Worm (Caenorhabditis elegans) whole organism, L4 larva: ENCODE results near the gene sru-27.

Experiments used
- F10B5.3 ChIP-seq: sonication (generic microtip); optimal IDR thresholded peaks from 2 replicates; lab custom pipeline; 2016; ENCODE audit warnings: mild to moderate bottlenecking, missing genetic modification characterization, missing compliant biosample characterization
- Y105C5A.15 ChIP-seq: fragments of 200-800 bp; sonication (Bioruptor generic); IDR thresholded peaks from 2 replicates; pipeline ENCODE4 v1.3.6; 2022; ENCODE audit warnings: missing genetic modification characterization, missing compliant biosample characterization
- Y5F2A.4 ChIP-seq: fragments of 200-800 bp; sonication (Bioruptor generic); optimal IDR thresholded peaks from 2 replicates; lab custom pipeline; 2018; ENCODE audit warnings: mild to moderate bottlenecking, missing genetic modification characterization, missing compliant biosample characterization
- attf-4 ChIP-seq: sonication (generic microtip); optimal IDR thresholded peaks from 3 replicates; lab custom pipeline; 2017; ENCODE audit warnings: missing biosample characterization, missing genetic modification characterization
- ceh-32 ChIP-seq: sonication (generic microtip); optimal IDR thresholded peaks from 2 replicates; lab custom pipeline; 2016; ENCODE audit warnings: mild to moderate bottlenecking, missing genetic modification characterization, missing compliant biosample characterization; ENCODE audit not compliant: poor library complexity
- daf-12 ChIP-seq: fragments of 150-350 bp; optimal IDR thresholded peaks from 2 replicates; lab custom pipeline; 2014; ENCODE audit warnings: missing biosample characterization, missing genetic modification reagents, missing genetic modification characterization
- daf-16 ChIP-seq, 3 experiments: sonication (generic microtip); optimal IDR thresholded peaks; 2 replicates each; lab custom pipeline; 2016 to 2017; ENCODE audit warnings: missing genetic modification characterization in 3 of 3, missing genetic modification reagents in 3 of 3, mild to moderate bottlenecking in 2 of 3, missing compliant biosample characterization in 2 of 3, missing biosample characterization in 1 of 3, moderate library complexity in 1 of 3
- daf-19 ChIP-seq: fragments of 200-800 bp; sonication (Bioruptor generic); conservative IDR thresholded peaks from 2 replicates; pipeline ENCODE4 v1.3.6; 2022; ENCODE audit warnings: missing genetic modification characterization, missing compliant biosample characterization
- dmd-6 ChIP-seq: fragments of 200-800 bp; sonication (Bioruptor generic); IDR thresholded peaks from 2 replicates; pipeline ENCODE4 v1.3.6; 2022; ENCODE audit warnings: missing genetic modification reagents, missing genetic modification characterization, missing compliant biosample characterization
- dmd-9 ChIP-seq: fragments of 200-800 bp; sonication (Bioruptor generic); IDR thresholded peaks from 2 replicates; pipeline ENCODE4 v1.3.6; 2022; ENCODE audit warnings: missing genetic modification reagents, missing genetic modification characterization, missing compliant biosample characterization
- duxl-1 ChIP-seq: sonication (generic microtip); optimal IDR thresholded peaks from 2 replicates; lab custom pipeline; 2016; ENCODE audit warnings: mild to moderate bottlenecking, missing genetic modification characterization, moderate library complexity, missing compliant biosample characterization; ENCODE audit not compliant: poor library complexity
- dve-1 ChIP-seq: sonication (generic microtip); optimal IDR thresholded peaks from 2 replicates; lab custom pipeline; 2017; ENCODE audit warnings: antibody characterized with exemption, mild to moderate bottlenecking, missing genetic modification characterization, missing compliant biosample characterization; ENCODE audit not compliant: insufficient read depth
- fos-1 ChIP-seq: fragments of 150-350 bp; optimal IDR thresholded peaks from 2 replicates; lab custom pipeline; 2014; ENCODE audit warnings: missing biosample characterization, missing genetic modification characterization
- hif-1 ChIP-seq, 2 experiments: sonication (generic microtip); optimal IDR thresholded peaks; 2 replicates each; lab custom pipeline; 2016 to 2017; ENCODE audit warnings: missing compliant biosample characterization in 2 of 2, missing genetic modification characterization in 2 of 2, missing genetic modification reagents in 2 of 2, missing genotype in 2 of 2, mild to moderate bottlenecking in 1 of 2
- hlh-11 ChIP-seq: fragments of 200-800 bp; sonication (Bioruptor generic); optimal IDR thresholded peaks from 2 replicates; lab custom pipeline; 2018; ENCODE audit warnings: mild to moderate bottlenecking, missing genetic modification characterization, missing compliant biosample characterization
- hlh-30 ChIP-seq: sonication (generic microtip); optimal IDR thresholded peaks from 2 replicates; lab custom pipeline; 2017; ENCODE audit warnings: antibody characterized with exemption, mild to moderate bottlenecking, missing genetic modification characterization, missing compliant biosample characterization; ENCODE audit not compliant: insufficient read depth
- jun-1 ChIP-seq: fragments of 150-350 bp; optimal IDR thresholded peaks from 2 replicates; lab custom pipeline; 2014; ENCODE audit warnings: missing biosample characterization, missing genetic modification reagents, missing genetic modification characterization
- lsy-2 ChIP-seq, 2 experiments: fragments of 150-350 bp in 1 of 2; sonication (generic microtip) in 1 of 2; optimal IDR thresholded peaks; 2 replicates each; lab custom pipeline; 2014 to 2017; ENCODE audit warnings: missing biosample characterization in 2 of 2, missing genetic modification characterization in 2 of 2
- madf-5 ChIP-seq, 2 experiments: fragments of 200-800 bp; sonication (Bioruptor generic); IDR thresholded peaks; 2 replicates each; pipeline ENCODE4 v1.3.6; 2022; ENCODE audit warnings: missing compliant biosample characterization in 2 of 2, missing genetic modification characterization in 2 of 2
- madf-9 ChIP-seq: fragments of 200-800 bp; sonication (Bioruptor generic); conservative IDR thresholded peaks from 2 replicates; pipeline ENCODE4 v1.3.6; 2022; ENCODE audit warnings: missing genetic modification reagents, missing genetic modification characterization, missing compliant biosample characterization
- mdl-1 ChIP-seq, 2 experiments: fragments of 150-350 bp in 1 of 2; sonication (generic microtip) in 1 of 2; optimal IDR thresholded peaks; 2 replicates each; lab custom pipeline; 2014 to 2017; ENCODE audit warnings: missing biosample characterization in 2 of 2, missing genetic modification characterization in 2 of 2
- mdt-29 ChIP-seq: fragments of 200-800 bp; sonication (Bioruptor generic); IDR thresholded peaks from 2 replicates; pipeline ENCODE4 v1.3.6; 2022; ENCODE audit warnings: missing genetic modification reagents, missing genetic modification characterization, missing compliant biosample characterization
- mxl-2 ChIP-seq: fragments of 200-800 bp; sonication (Bioruptor generic); conservative IDR thresholded peaks from 2 replicates; pipeline ENCODE4 v1.3.6; 2022; ENCODE audit warnings: missing genetic modification reagents, missing genetic modification characterization, missing compliant biosample characterization
- nhr-10 ChIP-seq: fragments of 150-350 bp; optimal IDR thresholded peaks from 2 replicates; lab custom pipeline; 2014; ENCODE audit warnings: missing biosample characterization, missing genetic modification characterization
- nhr-102 ChIP-seq: sonication (generic microtip); optimal IDR thresholded peaks from 2 replicates; lab custom pipeline; 2016; ENCODE audit warnings: mild to moderate bottlenecking, missing genetic modification characterization, moderate library complexity, missing compliant biosample characterization
- nhr-11 ChIP-seq: fragments of 150-350 bp; optimal IDR thresholded peaks from 2 replicates; lab custom pipeline; 2014; ENCODE audit warnings: missing biosample characterization, missing genetic modification characterization
- nhr-28 ChIP-seq: fragments of 150-350 bp; optimal IDR thresholded peaks from 2 replicates; lab custom pipeline; 2014; ENCODE audit warnings: missing biosample characterization, missing genetic modification characterization
- nhr-41 ChIP-seq: fragments of 200-800 bp; sonication (Bioruptor generic); IDR thresholded peaks from 2 replicates; pipeline ENCODE4 v1.3.6; 2022; ENCODE audit warnings: missing genetic modification reagents, missing genetic modification characterization, missing compliant biosample characterization
- nhr-48 ChIP-seq: sonication (generic microtip); optimal IDR thresholded peaks from 2 replicates; lab custom pipeline; 2016; ENCODE audit warnings: mild to moderate bottlenecking, missing genetic modification characterization, missing compliant biosample characterization
- nhr-77 ChIP-seq: fragments of 150-350 bp; optimal IDR thresholded peaks from 2 replicates; lab custom pipeline; 2014; ENCODE audit warnings: missing biosample characterization, missing genetic modification characterization
- pha-4 ChIP-seq, 2 experiments: fragments of 150-350 bp in 1 of 2; fragments of 200-800 bp in 1 of 2; sonication (Bioruptor generic) in 1 of 2; IDR thresholded peaks in 1 of 2; optimal IDR thresholded peaks in 1 of 2; 2 replicates each; pipeline versions ENCODE4 v1.3.6 to Lab custom; 2014 to 2022; ENCODE audit warnings: missing genetic modification characterization in 2 of 2, missing genetic modification reagents in 2 of 2, missing biosample characterization in 1 of 2, missing compliant biosample characterization in 1 of 2
- set-16 ChIP-seq: fragments of 200-800 bp; sonication (Bioruptor generic); IDR thresholded peaks from 2 replicates; pipeline ENCODE4 v1.3.6; 2022; ENCODE audit warnings: missing genetic modification reagents, missing genetic modification characterization, missing compliant biosample characterization
- spr-3 ChIP-seq: fragments of 200-800 bp; sonication (Bioruptor generic); optimal IDR thresholded peaks from 2 replicates; lab custom pipeline; 2018; ENCODE audit warnings: mild to moderate bottlenecking, missing genetic modification characterization, missing compliant biosample characterization
- tag-97 ChIP-seq: fragments of 200-800 bp; sonication (Bioruptor generic); IDR thresholded peaks from 2 replicates; pipeline ENCODE4 v1.3.6; 2022; ENCODE audit warnings: missing genetic modification characterization, missing compliant biosample characterization
- tra-1 ChIP-seq: fragments of 200-800 bp; sonication (Bioruptor generic); IDR thresholded peaks from 2 replicates; pipeline ENCODE4 v1.3.6; 2022; ENCODE audit warnings: missing genetic modification reagents, missing genetic modification characterization, missing compliant biosample characterization
- unc-39 ChIP-seq: sonication (generic microtip); optimal IDR thresholded peaks from 2 replicates; lab custom pipeline; 2017; ENCODE audit warnings: missing biosample characterization, missing genetic modification characterization
- zfp-2 ChIP-seq: sonication (generic microtip); optimal IDR thresholded peaks from 2 replicates; lab custom pipeline; 2016; ENCODE audit warnings: mild to moderate bottlenecking, missing genetic modification characterization, missing compliant biosample characterization
- zip-11 ChIP-seq: fragments of 200-800 bp; sonication (Bioruptor generic); IDR thresholded peaks from 2 replicates; pipeline ENCODE4 v1.3.6; 2022; ENCODE audit warnings: missing genetic modification characterization, missing compliant biosample characterization
- zip-2 ChIP-seq: fragments of 150-350 bp; optimal IDR thresholded peaks from 2 replicates; lab custom pipeline; 2014; ENCODE audit warnings: missing biosample characterization, missing genetic modification characterization
- ztf-11 ChIP-seq: fragments of 150-350 bp; optimal IDR thresholded peaks from 2 replicates; lab custom pipeline; 2014; ENCODE audit warnings: missing biosample characterization, missing genetic modification characterization

Gene sru-27

DNA sequence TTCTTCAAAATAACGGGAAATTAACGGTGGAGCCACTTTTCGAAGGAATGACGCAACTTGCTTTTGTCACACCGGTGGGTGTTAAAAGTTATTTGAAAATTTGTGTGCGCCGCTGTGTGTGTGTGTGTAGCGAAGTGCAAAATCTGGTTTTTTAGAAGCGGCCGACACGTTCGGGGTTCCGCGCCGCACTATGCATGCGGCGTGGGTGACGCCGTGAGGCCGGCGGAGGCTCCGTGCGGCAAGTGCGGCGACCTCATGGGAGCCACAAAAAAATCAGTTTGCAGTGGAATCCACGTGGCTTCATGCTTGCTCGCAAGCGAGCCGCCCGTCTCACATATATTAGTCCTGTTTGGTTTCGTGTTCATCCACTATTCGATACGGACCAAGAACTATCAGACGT, 44.0 kb upstream of the sru-27 start (continued):
- no peak for TF ChIP-seq spr-3 (GFP tag; lab: Kevin White, UChicago)
- TF ChIP-seq attf-4, result no peak
- no peak for TF ChIP-seq hlh-30 (tag; lab: Kevin White, UChicago)
- no peak for TF ChIP-seq Y105C5A.15 (GFP tag; lab: Robert Waterston, UW)

DNA sequence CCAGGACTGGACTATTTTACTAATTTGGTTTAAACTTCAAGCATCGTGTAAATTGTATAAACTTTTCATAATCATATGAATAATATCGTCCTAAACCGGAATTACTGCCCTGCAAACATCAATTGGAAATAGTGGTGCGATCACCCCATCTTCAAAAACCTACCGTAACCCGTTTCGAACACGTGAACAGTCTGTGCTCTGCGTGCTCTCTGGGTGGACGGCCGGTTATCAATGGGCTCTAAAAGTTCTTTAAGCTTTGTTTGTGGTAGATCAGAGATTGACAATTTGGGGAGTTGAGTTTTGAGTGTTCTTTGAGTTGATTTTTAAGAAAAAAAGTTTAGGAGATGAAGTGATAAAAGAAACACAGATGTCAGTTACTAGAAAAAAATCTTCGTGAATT, 42.6 kb upstream of the sru-27 start:
- TF ChIP-seq nhr-11 (tag; lab: Kevin White, UChicago) (no peak), nhr-10 (tag; lab: Kevin White, UChicago) (peak; percentile 64), daf-16 (GFP tag; optimal IDR thresholded peaks at IDR 0.05; lab: Kevin White, UChicago) (no peak), daf-16 (tag; optimal IDR thresholded peaks at IDR 0.05; lab: Kevin White, UChicago) (peak; percentile 82), attf-4 (no peak), hif-1 (tag; optimal IDR thresholded peaks at IDR 0.05; lab: Kevin White, UChicago) (peak in 1 of 2 experiments; percentile 15), daf-12 (tag; lab: Kevin White, UChicago) (no peak), F10B5.3 (no peak), ztf-11 (tag; lab: Kevin White, UChicago) (no peak), tra-1 (GFP tag; lab: Robert Waterston, UW) (peak; percentile 34; the same call in 1 of the 2 replicates), lsy-2 (tag; optimal IDR thresholded peaks at IDR 0.05; lab: Kevin White, UChicago) (peak in 1 of 2 experiments; percentile 22), pha-4 (GFP tag; IDR thresholded peaks at IDR 0.05; lab: Robert Waterston, UW) (peak; percentile 34; the same call in 1 of the 2 replicates), pha-4 (tag; optimal IDR thresholded peaks at IDR 0.05; lab: Kevin White, UChicago) (no peak), hlh-30 (tag; lab: Kevin White, UChicago) (peak; percentile 35), hlh-11 (tag; lab: Kevin White, UChicago) (peak; percentile 77), zip-2 (tag; lab: Kevin White, UChicago) (no peak), zip-11 (GFP tag; lab: Robert Waterston, UW) (no peak), mdl-1 (tag; optimal IDR thresholded peaks at IDR 0.05; lab: Kevin White, UChicago) (peak in 1 of 2 experiments; percentile 3), ceh-32 (no peak), zfp-2 (tag; lab: Kevin White, UChicago) (no peak), dmd-6 (GFP tag; lab: Robert Waterston, UW) (peak; percentile 96), nhr-41 (GFP tag; lab: Robert Waterston, UW) (no peak), fos-1 (no peak), duxl-1 (tag; lab: Kevin White, UChicago) (no peak), nhr-77 (tag; lab: Kevin White, UChicago) (peak; percentile 89), dmd-9 (GFP tag; lab: Robert Waterston, UW) (no peak), mxl-2 (GFP tag; lab: Robert Waterston, UW) (peak; percentile 92), nhr-28 (tag; lab: Kevin White, UChicago) (peak; percentile 72), nhr-48 (tag; lab: Kevin White, UChicago) (peak; percentile 72), dve-1 (peak; percentile 95), daf-19 (GFP tag; lab: Robert Waterston, UW) (no peak), set-16 (GFP tag; lab: Robert Waterston, UW) (no peak), mdt-29 (GFP tag; lab: Robert Waterston, UW) (peak; percentile 91), jun-1 (no peak), Y5F2A.4 (no peak), unc-39 (no peak), nhr-102 (tag; lab: Kevin White, UChicago) (peak; percentile 65), tag-97 (GFP tag; lab: Robert Waterston, UW) (no peak), madf-5 (GFP tag; IDR thresholded peaks at IDR 0.05; lab: Robert Waterston, UW) (no peak), madf-9 (GFP tag; lab: Robert Waterston, UW) (no peak)
- TF ChIP-seq, all 104 proteins: peak for 17
